Worm (Caenorhabditis elegans) whole organism, young adult: ENCODE measurements around the gene Y110A2AR.1.

Source experiments
- B0035.1 ChIP-seq: sonication (generic microtip); optimal IDR thresholded peaks from 2 replicates; lab custom pipeline; 2016; ENCODE audit warnings: missing genetic modification characterization, mild to moderate bottlenecking, missing compliant biosample characterization, missing genotype, missing genetic modification reagents
- B0336.3 ChIP-seq: fragments of 200-800 bp; sonication (Bioruptor generic); IDR thresholded peaks from 2 replicates; pipeline ENCODE4 v1.3.6; 2022; ENCODE audit warnings: missing genetic modification characterization, missing compliant biosample characterization
- D2030.7 ChIP-seq: fragments of 200-800 bp; sonication (Bioruptor generic); IDR thresholded peaks from 2 replicates; pipeline ENCODE4 v1.3.6; 2022; ENCODE audit warnings: missing genetic modification reagents, missing genetic modification characterization, missing compliant biosample characterization
- F10E7.11 ChIP-seq: sonication (generic microtip); optimal IDR thresholded peaks from 2 replicates; lab custom pipeline; 2017; ENCODE audit warnings: mild to moderate bottlenecking, missing genetic modification characterization, moderate library complexity, missing compliant biosample characterization
- F22D6.2 ChIP-seq: sonication (generic microtip); optimal IDR thresholded peaks from 2 replicates; lab custom pipeline; 2016; ENCODE audit warnings: mild to moderate bottlenecking, missing genetic modification characterization, missing compliant biosample characterization
- F33H1.4 ChIP-seq: fragments of 200-800 bp; sonication (Bioruptor generic); IDR thresholded peaks from 2 replicates; pipeline ENCODE4 v1.3.6; 2022; ENCODE audit warnings: missing genetic modification reagents, missing genetic modification characterization, missing compliant biosample characterization
- F57C9.4 ChIP-seq: sonication (generic microtip); optimal IDR thresholded peaks from 2 replicates; lab custom pipeline; 2017; ENCODE audit warnings: mild to moderate bottlenecking, missing genetic modification characterization, missing compliant biosample characterization
- K12H6.12 ChIP-seq: fragments of 200-800 bp; sonication (Bioruptor generic); optimal IDR thresholded peaks from 2 replicates; lab custom pipeline; 2018; ENCODE audit warnings: mild to moderate bottlenecking, missing genetic modification characterization, missing compliant biosample characterization
- Y56A3A.18 ChIP-seq: fragments of 200-800 bp; sonication (Bioruptor generic); IDR thresholded peaks from 2 replicates; pipeline ENCODE4 v1.3.6; 2022; ENCODE audit warnings: missing genetic modification reagents, missing genetic modification characterization, missing compliant biosample characterization
- Y79H2A.3 ChIP-seq: fragments of 200-800 bp; sonication (Bioruptor generic); conservative IDR thresholded peaks from 2 replicates; pipeline ENCODE4 v1.3.6; 2022; ENCODE audit warnings: missing genetic modification reagents, missing genetic modification characterization, missing compliant biosample characterization
- aptf-3 ChIP-seq: fragments of 200-800 bp; sonication (Bioruptor generic); IDR thresholded peaks from 2 replicates; pipeline ENCODE4 v1.3.6; 2022; ENCODE audit warnings: missing genetic modification characterization, missing compliant biosample characterization
- athp-1 ChIP-seq: sonication (generic microtip); optimal IDR thresholded peaks from 2 replicates; lab custom pipeline; 2017; ENCODE audit warnings: mild to moderate bottlenecking, missing genetic modification characterization, missing compliant biosample characterization
- attf-5 ChIP-seq: fragments of 200-800 bp; sonication (Bioruptor generic); optimal IDR thresholded peaks from 2 replicates; lab custom pipeline; 2018; ENCODE audit warnings: mild to moderate bottlenecking, missing genetic modification characterization, missing compliant biosample characterization
- attf-6 ChIP-seq: fragments of 200-800 bp; sonication (Bioruptor generic); IDR thresholded peaks from 2 replicates; pipeline ENCODE4 v1.3.6; 2022; ENCODE audit warnings: missing genetic modification reagents, missing genetic modification characterization, missing compliant biosample characterization
- bed-2 ChIP-seq: fragments of 200-800 bp; sonication (Bioruptor generic); IDR thresholded peaks from 2 replicates; pipeline ENCODE4 v1.3.6; 2022; ENCODE audit warnings: missing genetic modification reagents, missing genetic modification characterization, missing compliant biosample characterization
- ccch-3 ChIP-seq: fragments of 200-800 bp; sonication (Bioruptor generic); optimal IDR thresholded peaks from 2 replicates; lab custom pipeline; 2018; ENCODE audit warnings: mild to moderate bottlenecking, missing genetic modification characterization, missing compliant biosample characterization
- cebp-1 ChIP-seq, 2 experiments: fragments of 200-800 bp in 1 of 2; sonication (Bioruptor generic) in 1 of 2; sonication (generic microtip) in 1 of 2; IDR thresholded peaks in 1 of 2; optimal IDR thresholded peaks in 1 of 2; 2 replicates each; pipeline versions ENCODE4 v1.3.6 to Lab custom; 2017 to 2022; ENCODE audit warnings: missing compliant biosample characterization in 2 of 2, missing genetic modification characterization in 2 of 2, mild to moderate bottlenecking in 1 of 2, missing genetic modification reagents in 1 of 2, moderate library complexity in 1 of 2
- cebp-2 ChIP-seq: fragments of 200-800 bp; sonication (Bioruptor generic); IDR thresholded peaks from 2 replicates; pipeline ENCODE4 v1.3.6; 2022; ENCODE audit warnings: missing genetic modification characterization, missing compliant biosample characterization
- ceh-79 ChIP-seq: sonication (generic microtip); optimal IDR thresholded peaks from 2 replicates; lab custom pipeline; 2017; ENCODE audit warnings: mild to moderate bottlenecking, missing genetic modification characterization, missing compliant biosample characterization
- chd-7 ChIP-seq: sonication (generic microtip); optimal IDR thresholded peaks from 2 replicates; lab custom pipeline; 2016; ENCODE audit warnings: mild to moderate bottlenecking, missing genetic modification characterization, moderate library complexity, missing compliant biosample characterization
- dox-1 ChIP-seq: fragments of 200-800 bp; sonication (Bioruptor generic); IDR thresholded peaks from 2 replicates; pipeline ENCODE4 v1.3.6; 2022; ENCODE audit warnings: missing genetic modification reagents, missing genetic modification characterization, missing compliant biosample characterization
- efl-1 ChIP-seq: fragments of 150-350 bp; optimal IDR thresholded peaks from 2 replicates; lab custom pipeline; 2014; ENCODE audit warnings: missing biosample characterization, missing genetic modification reagents, missing genetic modification characterization
- egl-18 ChIP-seq: fragments of 200-800 bp; sonication (Bioruptor generic); IDR thresholded peaks from 2 replicates; pipeline ENCODE4 v1.3.6; 2022; ENCODE audit warnings: missing genetic modification reagents, missing genetic modification characterization, missing compliant biosample characterization
- egrh-3 ChIP-seq: fragments of 200-800 bp; sonication (Bioruptor generic); IDR thresholded peaks from 2 replicates; pipeline ENCODE4 v1.3.6; 2022; ENCODE audit warnings: missing genetic modification reagents, missing genetic modification characterization, missing compliant biosample characterization
- ets-4 ChIP-seq: fragments of 200-800 bp; sonication (Bioruptor generic); optimal IDR thresholded peaks from 2 replicates; lab custom pipeline; 2018; ENCODE audit warnings: mild to moderate bottlenecking, missing genetic modification characterization, missing compliant biosample characterization
- gei-17 ChIP-seq: fragments of 200-800 bp; sonication (Bioruptor generic); optimal IDR thresholded peaks from 2 replicates; lab custom pipeline; 2018; ENCODE audit warnings: mild to moderate bottlenecking, missing genetic modification characterization, missing compliant biosample characterization
- him-1 ChIP-seq: sonication (generic microtip); optimal IDR thresholded peaks from 2 replicates; lab custom pipeline; 2016; ENCODE audit warnings: missing genotype, missing genetic modification reagents, missing genetic modification characterization, missing compliant biosample characterization
- hsf-1 ChIP-seq: fragments of 200-800 bp; sonication (Bioruptor generic); IDR thresholded peaks from 2 replicates; pipeline ENCODE4 v1.3.6; 2022; ENCODE audit warnings: missing genetic modification reagents, missing genetic modification characterization, missing compliant biosample characterization
- let-526 ChIP-seq: fragments of 200-800 bp; sonication (Bioruptor generic); IDR thresholded peaks from 2 replicates; pipeline ENCODE4 v1.3.6; 2022; ENCODE audit warnings: missing genetic modification reagents, missing genetic modification characterization, missing compliant biosample characterization
- lin-26 ChIP-seq: fragments of 200-800 bp; sonication (Bioruptor generic); IDR thresholded peaks from 2 replicates; pipeline ENCODE4 v1.3.6; 2022; ENCODE audit warnings: missing genetic modification reagents, missing genetic modification characterization, missing compliant biosample characterization
- lin-54 ChIP-seq: fragments of 200-800 bp; sonication (Bioruptor generic); optimal IDR thresholded peaks from 2 replicates; lab custom pipeline; 2018; ENCODE audit warnings: mild to moderate bottlenecking, missing genetic modification characterization, missing compliant biosample characterization
- madf-8 ChIP-seq: fragments of 200-800 bp; sonication (Bioruptor generic); conservative IDR thresholded peaks from 2 replicates; pipeline ENCODE4 v1.3.6; 2022; ENCODE audit warnings: missing genetic modification reagents, missing genetic modification characterization, missing compliant biosample characterization
- mcd-1 ChIP-seq: fragments of 200-800 bp; sonication (Bioruptor generic); IDR thresholded peaks from 2 replicates; pipeline ENCODE4 v1.3.6; 2022; ENCODE audit warnings: missing genetic modification reagents, missing genetic modification characterization, missing compliant biosample characterization
- nfyb-1 ChIP-seq: fragments of 200-800 bp; sonication (Bioruptor generic); IDR thresholded peaks from 2 replicates; pipeline ENCODE4 v1.3.6; 2022; ENCODE audit warnings: missing genetic modification reagents, missing genetic modification characterization, missing compliant biosample characterization
- nhr-179 ChIP-seq: sonication (generic microtip); optimal IDR thresholded peaks from 2 replicates; lab custom pipeline; 2016; ENCODE audit warnings: mild to moderate bottlenecking, missing genetic modification characterization, missing compliant biosample characterization
- nhr-80 ChIP-seq: sonication (generic microtip); optimal IDR thresholded peaks from 2 replicates; lab custom pipeline; 2016; ENCODE audit warnings: missing genetic modification characterization, missing compliant biosample characterization
- rec-8 ChIP-seq, 2 experiments: sonication (generic microtip); optimal IDR thresholded peaks; 2 replicates each; lab custom pipeline; 2016; ENCODE audit warnings: mild to moderate bottlenecking in 2 of 2, missing genetic modification characterization in 2 of 2, missing genetic modification reagents in 2 of 2, missing genotype in 2 of 2, missing biosample characterization in 1 of 2, missing compliant biosample characterization in 1 of 2, moderate library complexity in 1 of 2
- sdz-38 ChIP-seq: sonication (generic microtip); optimal IDR thresholded peaks from 2 replicates; lab custom pipeline; 2016; ENCODE audit warnings: missing genotype, missing genetic modification characterization, missing compliant biosample characterization
- snpc-3.4 ChIP-seq: sonication (generic microtip); optimal IDR thresholded peaks from 2 replicates; lab custom pipeline; 2017; ENCODE audit warnings: missing genetic modification characterization, mild to moderate bottlenecking, missing compliant biosample characterization, antibody characterized with exemption, moderate library complexity, missing genotype, missing genetic modification reagents
- snpc-4 ChIP-seq, 5 experiments: fragments of 150-350 bp in 1 of 5; sonication (generic microtip) in 4 of 5; optimal IDR thresholded peaks; 2 replicates each; lab custom pipeline; 2014 to 2018; ENCODE audit warnings: missing genetic modification characterization in 5 of 5, missing biosample characterization in 3 of 5, antibody characterized with exemption in 2 of 5, mild to moderate bottlenecking in 2 of 5, missing compliant biosample characterization in 2 of 5, missing genotype in 2 of 5, moderate library complexity in 2 of 5, missing genetic modification reagents in 1 of 5
- somi-1 ChIP-seq: fragments of 200-800 bp; sonication (Bioruptor generic); optimal IDR thresholded peaks from 2 replicates; lab custom pipeline; 2018; ENCODE audit warnings: mild to moderate bottlenecking, missing genetic modification characterization, missing compliant biosample characterization
- sptf-2 ChIP-seq: fragments of 200-800 bp; sonication (Bioruptor generic); optimal IDR thresholded peaks from 2 replicates; lab custom pipeline; 2018; ENCODE audit warnings: mild to moderate bottlenecking, missing genetic modification characterization, missing compliant biosample characterization
- ztf-18 ChIP-seq: sonication (generic microtip); optimal IDR thresholded peaks from 2 replicates; lab custom pipeline; 2016; ENCODE audit warnings: missing genotype, mild to moderate bottlenecking, missing genetic modification characterization, missing compliant biosample characterization
- ztf-25 ChIP-seq: fragments of 200-800 bp; sonication (Bioruptor generic); IDR thresholded peaks from 2 replicates; pipeline ENCODE4 v1.3.6; 2022; ENCODE audit warnings: missing genetic modification reagents, missing genetic modification characterization, missing compliant biosample characterization
- ztf-26 ChIP-seq: sonication (generic microtip); optimal IDR thresholded peaks from 2 replicates; lab custom pipeline; 2017; ENCODE audit warnings: missing genetic modification characterization, missing compliant biosample characterization
- ztf-28 ChIP-seq: fragments of 200-800 bp; sonication (Bioruptor generic); IDR thresholded peaks from 2 replicates; pipeline ENCODE4 v1.3.6; 2022; ENCODE audit warnings: missing genetic modification reagents, missing genetic modification characterization, missing compliant biosample characterization

Gene Y110A2AR.1

ce11 chrII:2888957-2889630 lies 30.4 kb upstream of the Y110A2AR.1 start, which contains the start of gene pinn-1 (continued):
- TF ChIP-seq chd-7 (tag; lab: Kevin White, UChicago), result peak; percentile 86
- peak; percentile 76 for TF ChIP-seq him-1 (tag; lab: Kevin White, UChicago)
- peak; percentile 8 for TF ChIP-seq ztf-18 (tag; lab: Kevin White, UChicago)
- peak; percentile 97 for TF ChIP-seq bed-2 (GFP tag; lab: Robert Waterston, UW)
- TF ChIP-seq ztf-25 (GFP tag; lab: Robert Waterston, UW), result 0 out of 2 replicates have a peak, but pooled peaks have one; percentile 31
- peak; percentile 94 for TF ChIP-seq dox-1 (GFP tag; lab: Robert Waterston, UW)
- TF ChIP-seq nfyb-1 (GFP tag; lab: Robert Waterston, UW), result peak; percentile 92
- peak; percentile 93 for TF ChIP-seq ccch-3 (GFP tag; lab: Kevin White, UChicago)
- no peak for TF ChIP-seq aptf-3 (GFP tag; lab: Robert Waterston, UW)
- no peak for TF ChIP-seq F10E7.11
- peak; percentile 99 for TF ChIP-seq mcd-1
- TF ChIP-seq K12H6.12 (tag; lab: Kevin White, UChicago), result peak; percentile 82
- peak; percentile 50; the same call in 1 of the 2 replicates for TF ChIP-seq egl-18 (GFP tag; lab: Robert Waterston, UW)
- TF ChIP-seq athp-1, result peak; percentile 95
- peak; percentile 28 to 56 for TF ChIP-seq rec-8 (tag; optimal IDR thresholded peaks at IDR 0.05; lab: Kevin White, UChicago)
- TF ChIP-seq ceh-79 (tag; lab: Kevin White, UChicago), result peak; percentile 59
- peak; percentile 66; the same call in 1 of the 2 replicates for TF ChIP-seq hsf-1
- no peak for TF ChIP-seq snpc-4 (GFP tag; optimal IDR thresholded peaks at IDR 0.05; lab: Kevin White, UChicago)
- TF ChIP-seq snpc-4 (tag; optimal IDR thresholded peaks at IDR 0.05; lab: Kevin White, UChicago), result peak; percentile 29 to 76 (median 45)
- no peak for TF ChIP-seq Y79H2A.3 (GFP tag; lab: Robert Waterston, UW)
- TF ChIP-seq F22D6.2 (tag; lab: Kevin White, UChicago), result peak; percentile 66
- peak; percentile 69 for TF ChIP-seq ztf-26 (tag; lab: Kevin White, UChicago)
- no peak for TF ChIP-seq sdz-38 (tag; lab: Kevin White, UChicago)
- peak; percentile 81 for TF ChIP-seq lin-54 (GFP tag; lab: Kevin White, UChicago)
- TF ChIP-seq efl-1 (GFP tag; lab: Kevin White, UChicago), result peak; percentile 52
- TF ChIP-seq B0336.3 (GFP tag; lab: Robert Waterston, UW), result peak; percentile 85
- no peak for TF ChIP-seq B0035.1 (tag; lab: Kevin White, UChicago)
- TF ChIP-seq cebp-2 (GFP tag; lab: Robert Waterston, UW), result 0 out of 2 replicates have a peak, but pooled peaks have one; percentile 71
- peak; percentile 69 for TF ChIP-seq F33H1.4 (GFP tag; lab: Robert Waterston, UW)
- TF ChIP-seq ztf-28 (GFP tag; lab: Robert Waterston, UW), result peak; percentile 93
- TF ChIP-seq nhr-80 (tag; lab: Kevin White, UChicago), result peak; percentile 4
- peak; percentile 37; the same call in 1 of the 2 replicates for TF ChIP-seq cebp-1 (GFP tag; IDR thresholded peaks at IDR 0.05; lab: Robert Waterston, UW)
- TF ChIP-seq cebp-1 (tag; optimal IDR thresholded peaks at IDR 0.05; lab: Kevin White, UChicago), result peak; percentile 75
- TF ChIP-seq snpc-3.4 (tag; lab: Kevin White, UChicago), result peak; percentile 31
- no peak for TF ChIP-seq somi-1 (GFP tag; lab: Kevin White, UChicago)
- TF ChIP-seq D2030.7 (GFP tag; lab: Robert Waterston, UW), result peak; percentile 90
- peak; percentile 66 for TF ChIP-seq lin-26 (GFP tag; lab: Robert Waterston, UW)
- TF ChIP-seq let-526, result peak; percentile 91
- TF ChIP-seq sptf-2 (GFP tag; lab: Kevin White, UChicago), result peak; percentile 62
- TF ChIP-seq attf-6 (GFP tag; lab: Robert Waterston, UW), result no peak
- TF ChIP-seq gei-17, result no peak
- TF ChIP-seq F57C9.4, result peak; percentile 61
- TF ChIP-seq ets-4 (GFP tag; lab: Kevin White, UChicago), result no peak
- peak; percentile 75 for TF ChIP-seq attf-5 (GFP tag; lab: Kevin White, UChicago)
- TF ChIP-seq egrh-3 (GFP tag; lab: Robert Waterston, UW), result peak; percentile 52; the same call in 1 of the 2 replicates
- TF ChIP-seq nhr-179, result no peak
- TF ChIP-seq madf-8 (GFP tag; lab: Robert Waterston, UW), result peak; percentile 65
- TF ChIP-seq Y56A3A.18, result 0 out of 2 replicates have a peak, but pooled peaks have one; percentile 48
